Worm (Caenorhabditis elegans): Measurements from ENCODE around the gene Y116F11B.13.

The Y116F11B.13 gene

DNA sequence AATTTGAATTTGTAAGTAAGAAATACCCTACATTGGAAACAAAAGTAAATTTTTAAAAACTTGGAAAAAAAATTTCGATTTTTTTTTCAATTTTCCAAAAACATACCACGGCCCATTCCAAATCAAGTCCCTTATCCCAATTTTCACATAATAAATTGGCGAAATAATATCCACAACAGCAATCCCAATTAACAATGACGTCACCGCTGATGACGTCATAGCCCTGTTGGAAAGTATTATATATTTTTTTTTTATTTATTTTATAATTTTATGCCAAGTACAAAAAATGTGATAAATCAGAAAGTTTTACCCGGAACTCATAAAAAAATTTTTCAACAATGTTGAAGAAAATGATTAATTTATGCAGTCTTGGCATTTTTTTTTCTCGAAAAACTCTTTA lies 29.4 kb upstream of the Y116F11B.13 start:
- TF ChIP-seq pha-2 (tag; optimal IDR thresholded peaks at IDR 0.05) (no peak), zip-5 (tag; optimal IDR thresholded peaks at IDR 0.05) (no peak), fkh-10 (GFP tag; optimal IDR thresholded peaks at IDR 0.05) (no peak), nhr-232 (tag; optimal IDR thresholded peaks at IDR 0.05) (no peak)

ce11 chrV:19856335-19856734 lies 26.7 kb upstream of the Y116F11B.13 start:
- TF ChIP-seq gmeb-2 (tag; optimal IDR thresholded peaks at IDR 0.05) (no peak), zip-5 (tag; optimal IDR thresholded peaks at IDR 0.05) (no peak), F13H6.1 (tag; optimal IDR thresholded peaks at IDR 0.05) (no peak), ceh-9 (tag; optimal IDR thresholded peaks at IDR 0.05) (no peak), ceh-34 (tag; optimal IDR thresholded peaks at IDR 0.05) (no peak), eyg-1 (tag; optimal IDR thresholded peaks at IDR 0.05) (no peak), ceh-31 (tag; optimal IDR thresholded peaks at IDR 0.05) (no peak), pros-1 (tag; optimal IDR thresholded peaks at IDR 0.05) (no peak), unc-3 (GFP tag; conservative IDR thresholded peaks at IDR 0.05) (no peak), unc-3 (tag; optimal IDR thresholded peaks at IDR 0.05) (no peak), unc-42 (tag; optimal IDR thresholded peaks at IDR 0.05) (no peak)

ce11 chrV:19856933-19857332 lies 26.1 kb upstream of the Y116F11B.13 start:
- TF ChIP-seq nhr-11 (tag; optimal IDR thresholded peaks at IDR 0.05): no peak
- no peak for TF ChIP-seq sox-4 (tag; optimal IDR thresholded peaks at IDR 0.05)
- no peak for TF ChIP-seq che-1 (tag; optimal IDR thresholded peaks at IDR 0.05)
- TF ChIP-seq ref-2 (tag; optimal IDR thresholded peaks at IDR 0.05): no peak
- no peak for TF ChIP-seq ama-1 (optimal IDR thresholded peaks at IDR 0.05)
- TF ChIP-seq fkh-6 (tag; optimal IDR thresholded peaks at IDR 0.05): no peak
- TF ChIP-seq hlh-30 (tag; optimal IDR thresholded peaks at IDR 0.05; ENCODE audit: insufficient read depth): no peak
- TF ChIP-seq ceh-34 (tag; optimal IDR thresholded peaks at IDR 0.05): no peak

- TF ChIP-seq hlh-15 (tag; optimal IDR thresholded peaks at IDR 0.05) (no peak), unc-3 (GFP tag; conservative IDR thresholded peaks at IDR 0.05) (no peak), unc-3 (tag; optimal IDR thresholded peaks at IDR 0.05) (no peak), ztf-16 (tag; optimal IDR thresholded peaks at IDR 0.05) (no peak), hlh-13 (GFP tag; optimal IDR thresholded peaks at IDR 0.05) (no peak), pqm-1 (tag; optimal IDR thresholded peaks at IDR 0.05) (no peak), ceh-24 (tag; optimal IDR thresholded peaks at IDR 0.05) (no peak), ahr-1 (tag; optimal IDR thresholded peaks at IDR 0.05) (no peak), pax-1 (tag; optimal IDR thresholded peaks at IDR 0.05) (no peak), syd-9 (tag; optimal IDR thresholded peaks at IDR 0.05) (no peak), dve-1 (tag; optimal IDR thresholded peaks at IDR 0.05) (no peak), ceh-18 (tag; optimal IDR thresholded peaks at IDR 0.05) (no peak), ceh-9 (tag; optimal IDR thresholded peaks at IDR 0.05) (no peak), ceh-45 (GFP tag; IDR thresholded peaks at IDR 0.05) (no peak), nhr-232 (tag; optimal IDR thresholded peaks at IDR 0.05) (no peak), gmeb-2 (tag; optimal IDR thresholded peaks at IDR 0.05) (no peak), lin-11 (tag; optimal IDR thresholded peaks at IDR 0.05) (no peak), fax-1 (tag; optimal IDR thresholded peaks at IDR 0.05) (no peak), pros-1 (tag; optimal IDR thresholded peaks at IDR 0.05) (no peak), fkh-10 (GFP tag; optimal IDR thresholded peaks at IDR 0.05) (no peak)
These were observed 25.7 kb upstream of the Y116F11B.13 start, which contains the start of gene Y116F11B.8 for ce11 chrV:19857334-19857733. Y116F11B.8 (plus strand) TSS chrV:19857634.

DNA sequence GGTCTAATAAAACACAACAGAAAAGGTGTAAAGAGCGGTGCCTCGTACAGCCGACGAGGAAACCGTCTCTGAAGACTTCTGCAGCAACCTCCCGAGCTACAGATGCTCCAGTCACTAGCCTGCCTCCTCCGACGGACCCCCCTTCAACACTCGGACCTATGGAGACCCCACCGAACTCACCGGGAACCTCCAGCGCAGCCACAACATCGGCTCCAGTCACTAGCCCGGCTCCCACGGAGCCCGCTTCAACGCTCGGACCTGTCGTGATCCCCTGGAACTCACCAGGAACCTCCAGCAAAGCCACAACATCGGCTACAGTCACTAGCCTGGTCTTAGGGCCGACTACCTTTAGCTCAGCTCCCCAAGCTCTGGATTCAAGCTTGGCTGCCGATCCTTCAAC lies 22.8 kb upstream of the Y116F11B.13 start:
- TF ChIP-seq F13H6.1 (tag; optimal IDR thresholded peaks at IDR 0.05) (no peak), fax-1 (tag; optimal IDR thresholded peaks at IDR 0.05) (no peak), ceh-22 (tag; optimal IDR thresholded peaks at IDR 0.05) (no peak), elt-2 (tag; optimal IDR thresholded peaks at IDR 0.05) (no peak), pqm-1 (tag; optimal IDR thresholded peaks at IDR 0.05) (no peak), dmd-4 (tag; optimal IDR thresholded peaks at IDR 0.05; ENCODE audit: borderline replicate concordance) (no peak), sdc-2 (tag; optimal IDR thresholded peaks at IDR 0.05) (no peak), unc-42 (tag; optimal IDR thresholded peaks at IDR 0.05) (no peak), ttx-3 (tag; optimal IDR thresholded peaks at IDR 0.05) (no peak), fkh-10 (GFP tag; optimal IDR thresholded peaks at IDR 0.05) (no peak), elt-4 (tag; optimal IDR thresholded peaks at IDR 0.05) (no peak)
